Worm (Caenorhabditis elegans) whole organism, L4 larva: Measurements from ENCODE around the gene F22F7.7.

ENCODE experiments used
- D1046.2 ChIP-seq: fragments of 200-800 bp; sonication (Bioruptor generic); IDR thresholded peaks from 2 replicates; pipeline ENCODE4 v1.3.6; 2022; ENCODE audit warnings: missing genetic modification characterization, missing compliant biosample characterization
- F49E8.2 ChIP-seq: sonication (generic microtip); optimal IDR thresholded peaks from 2 replicates; lab custom pipeline; 2016; ENCODE audit warnings: missing compliant biosample characterization, mild to moderate bottlenecking, missing genetic modification characterization, borderline replicate concordance
- R02D3.7 ChIP-seq: fragments of 150-350 bp; sonication (generic microtip); optimal IDR thresholded peaks from 3 replicates; lab custom pipeline; 2014; ENCODE audit warnings: missing biosample characterization, missing genetic modification characterization
- T26A8.4 ChIP-seq: fragments of 200-800 bp; sonication (Bioruptor generic); IDR thresholded peaks from 2 replicates; pipeline ENCODE4 v1.3.6; 2022; ENCODE audit warnings: missing genetic modification characterization, missing compliant biosample characterization
- ZK546.5 ChIP-seq, 2 experiments: sonication (generic microtip); optimal IDR thresholded peaks; 2 replicates each; lab custom pipeline; 2017; ENCODE audit warnings: missing biosample characterization in 2 of 2, missing genetic modification characterization in 2 of 2
- aha-1 ChIP-seq: fragments of 150-350 bp; peaks from one replicate; lab custom pipeline; 2014; ENCODE audit warnings: missing biosample characterization, missing genetic modification characterization
- arid-1 ChIP-seq: fragments of 200-800 bp; sonication (Bioruptor generic); conservative IDR thresholded peaks from 2 replicates; pipeline ENCODE4 v1.3.6; 2022; ENCODE audit warnings: missing genetic modification reagents, missing genetic modification characterization, missing compliant biosample characterization
- attf-4 ChIP-seq: sonication (generic microtip); optimal IDR thresholded peaks from 3 replicates; lab custom pipeline; 2017; ENCODE audit warnings: missing biosample characterization, missing genetic modification characterization
- ceh-44 ChIP-seq: fragments of 200-800 bp; sonication (Bioruptor generic); IDR thresholded peaks from 2 replicates; pipeline ENCODE4 v1.3.6; 2022; ENCODE audit warnings: missing genetic modification reagents, missing genetic modification characterization, missing compliant biosample characterization
- ceh-62 ChIP-seq: sonication (generic microtip); optimal IDR thresholded peaks from 2 replicates; lab custom pipeline; 2017; ENCODE audit warnings: missing biosample characterization, missing genetic modification characterization
- ceh-82 ChIP-seq: sonication (generic microtip); optimal IDR thresholded peaks from 2 replicates; lab custom pipeline; 2017; ENCODE audit warnings: missing biosample characterization, missing genetic modification characterization
- daf-16 ChIP-seq, 3 experiments: sonication (generic microtip); optimal IDR thresholded peaks; 2 replicates each; lab custom pipeline; 2016 to 2017; ENCODE audit warnings: missing genetic modification characterization in 3 of 3, missing genetic modification reagents in 3 of 3, mild to moderate bottlenecking in 2 of 3, missing compliant biosample characterization in 2 of 3, missing biosample characterization in 1 of 3, moderate library complexity in 1 of 3
- daf-8 ChIP-seq: fragments of 200-800 bp; sonication (Bioruptor generic); IDR thresholded peaks from 2 replicates; pipeline ENCODE4 v1.3.6; 2022; ENCODE audit warnings: missing genetic modification characterization, missing compliant biosample characterization
- dmd-6 ChIP-seq: fragments of 200-800 bp; sonication (Bioruptor generic); IDR thresholded peaks from 2 replicates; pipeline ENCODE4 v1.3.6; 2022; ENCODE audit warnings: missing genetic modification reagents, missing genetic modification characterization, missing compliant biosample characterization
- dmd-9 ChIP-seq: fragments of 200-800 bp; sonication (Bioruptor generic); IDR thresholded peaks from 2 replicates; pipeline ENCODE4 v1.3.6; 2022; ENCODE audit warnings: missing genetic modification reagents, missing genetic modification characterization, missing compliant biosample characterization
- dve-1 ChIP-seq: sonication (generic microtip); optimal IDR thresholded peaks from 2 replicates; lab custom pipeline; 2017; ENCODE audit warnings: antibody characterized with exemption, mild to moderate bottlenecking, missing genetic modification characterization, missing compliant biosample characterization; ENCODE audit not compliant: insufficient read depth
- fkh-10 ChIP-seq: fragments of 150-350 bp; optimal IDR thresholded peaks from 2 replicates; lab custom pipeline; 2014; ENCODE audit warnings: missing biosample characterization, missing genetic modification reagents, missing genetic modification characterization
- hif-1 ChIP-seq, 2 experiments: sonication (generic microtip); optimal IDR thresholded peaks; 2 replicates each; lab custom pipeline; 2016 to 2017; ENCODE audit warnings: missing compliant biosample characterization in 2 of 2, missing genetic modification characterization in 2 of 2, missing genetic modification reagents in 2 of 2, missing genotype in 2 of 2, mild to moderate bottlenecking in 1 of 2
- hlh-11 ChIP-seq: fragments of 200-800 bp; sonication (Bioruptor generic); optimal IDR thresholded peaks from 2 replicates; lab custom pipeline; 2018; ENCODE audit warnings: mild to moderate bottlenecking, missing genetic modification characterization, missing compliant biosample characterization
- hmg-1.1 ChIP-seq: fragments of 200-800 bp; sonication (Bioruptor generic); IDR thresholded peaks from 2 replicates; pipeline ENCODE4 v1.3.6; 2022; ENCODE audit warnings: missing genetic modification reagents, missing genetic modification characterization, missing compliant biosample characterization
- lim-7 ChIP-seq: fragments of 200-800 bp; sonication (Bioruptor generic); IDR thresholded peaks from 2 replicates; pipeline ENCODE4 v1.3.6; 2022; ENCODE audit warnings: missing genetic modification characterization, missing compliant biosample characterization
- lin-15B ChIP-seq: fragments of 150-350 bp; sonication (generic microtip); optimal IDR thresholded peaks from 3 replicates; lab custom pipeline; 2014; ENCODE audit warnings: missing biosample characterization, missing genetic modification characterization
- lin-29 ChIP-seq: fragments of 200-800 bp; sonication (Bioruptor generic); IDR thresholded peaks from 2 replicates; pipeline ENCODE4 v1.3.6; 2022; ENCODE audit warnings: missing genetic modification reagents, missing genetic modification characterization, missing compliant biosample characterization
- lsy-2 ChIP-seq, 2 experiments: fragments of 150-350 bp in 1 of 2; sonication (generic microtip) in 1 of 2; optimal IDR thresholded peaks; 2 replicates each; lab custom pipeline; 2014 to 2017; ENCODE audit warnings: missing biosample characterization in 2 of 2, missing genetic modification characterization in 2 of 2
- madf-5 ChIP-seq, 2 experiments: fragments of 200-800 bp; sonication (Bioruptor generic); IDR thresholded peaks; 2 replicates each; pipeline ENCODE4 v1.3.6; 2022; ENCODE audit warnings: missing compliant biosample characterization in 2 of 2, missing genetic modification characterization in 2 of 2
- mdt-29 ChIP-seq: fragments of 200-800 bp; sonication (Bioruptor generic); IDR thresholded peaks from 2 replicates; pipeline ENCODE4 v1.3.6; 2022; ENCODE audit warnings: missing genetic modification reagents, missing genetic modification characterization, missing compliant biosample characterization
- mep-1 ChIP-seq: fragments of 150-350 bp; sonication (generic microtip); optimal IDR thresholded peaks from 3 replicates; lab custom pipeline; 2014; ENCODE audit warnings: missing biosample characterization, missing genetic modification characterization
- mxl-2 ChIP-seq: fragments of 200-800 bp; sonication (Bioruptor generic); conservative IDR thresholded peaks from 2 replicates; pipeline ENCODE4 v1.3.6; 2022; ENCODE audit warnings: missing genetic modification reagents, missing genetic modification characterization, missing compliant biosample characterization
- nhr-10 ChIP-seq: fragments of 150-350 bp; optimal IDR thresholded peaks from 2 replicates; lab custom pipeline; 2014; ENCODE audit warnings: missing biosample characterization, missing genetic modification characterization
- nhr-102 ChIP-seq: sonication (generic microtip); optimal IDR thresholded peaks from 2 replicates; lab custom pipeline; 2016; ENCODE audit warnings: mild to moderate bottlenecking, missing genetic modification characterization, moderate library complexity, missing compliant biosample characterization
- nhr-11 ChIP-seq: fragments of 150-350 bp; optimal IDR thresholded peaks from 2 replicates; lab custom pipeline; 2014; ENCODE audit warnings: missing biosample characterization, missing genetic modification characterization
- nhr-28 ChIP-seq: fragments of 150-350 bp; optimal IDR thresholded peaks from 2 replicates; lab custom pipeline; 2014; ENCODE audit warnings: missing biosample characterization, missing genetic modification characterization
- nhr-41 ChIP-seq: fragments of 200-800 bp; sonication (Bioruptor generic); IDR thresholded peaks from 2 replicates; pipeline ENCODE4 v1.3.6; 2022; ENCODE audit warnings: missing genetic modification reagents, missing genetic modification characterization, missing compliant biosample characterization
- nhr-42 ChIP-seq: fragments of 200-800 bp; sonication (Bioruptor generic); IDR thresholded peaks from 2 replicates; pipeline ENCODE4 v1.3.6; 2022; ENCODE audit warnings: missing genetic modification characterization, missing compliant biosample characterization
- nhr-48 ChIP-seq: sonication (generic microtip); optimal IDR thresholded peaks from 2 replicates; lab custom pipeline; 2016; ENCODE audit warnings: mild to moderate bottlenecking, missing genetic modification characterization, missing compliant biosample characterization
- nhr-76 ChIP-seq: fragments of 150-350 bp; optimal IDR thresholded peaks from 2 replicates; lab custom pipeline; 2014; ENCODE audit warnings: missing biosample characterization, missing genetic modification characterization
- set-16 ChIP-seq: fragments of 200-800 bp; sonication (Bioruptor generic); IDR thresholded peaks from 2 replicates; pipeline ENCODE4 v1.3.6; 2022; ENCODE audit warnings: missing genetic modification reagents, missing genetic modification characterization, missing compliant biosample characterization
- snpc-1.2 ChIP-seq: fragments of 200-800 bp; sonication (Bioruptor generic); IDR thresholded peaks from 2 replicates; pipeline ENCODE4 v1.3.6; 2022; ENCODE audit warnings: missing genetic modification reagents, missing genetic modification characterization, missing compliant biosample characterization
- spr-1 ChIP-seq: sonication (generic microtip); optimal IDR thresholded peaks from 2 replicates; lab custom pipeline; 2016; ENCODE audit warnings: mild to moderate bottlenecking, missing genetic modification characterization, missing compliant biosample characterization
- spr-3 ChIP-seq: fragments of 200-800 bp; sonication (Bioruptor generic); optimal IDR thresholded peaks from 2 replicates; lab custom pipeline; 2018; ENCODE audit warnings: mild to moderate bottlenecking, missing genetic modification characterization, missing compliant biosample characterization
- tra-1 ChIP-seq: fragments of 200-800 bp; sonication (Bioruptor generic); IDR thresholded peaks from 2 replicates; pipeline ENCODE4 v1.3.6; 2022; ENCODE audit warnings: missing genetic modification reagents, missing genetic modification characterization, missing compliant biosample characterization
- unc-39 ChIP-seq: sonication (generic microtip); optimal IDR thresholded peaks from 2 replicates; lab custom pipeline; 2017; ENCODE audit warnings: missing biosample characterization, missing genetic modification characterization
- zip-11 ChIP-seq: fragments of 200-800 bp; sonication (Bioruptor generic); IDR thresholded peaks from 2 replicates; pipeline ENCODE4 v1.3.6; 2022; ENCODE audit warnings: missing genetic modification characterization, missing compliant biosample characterization

F22F7.7 gene

DNA sequence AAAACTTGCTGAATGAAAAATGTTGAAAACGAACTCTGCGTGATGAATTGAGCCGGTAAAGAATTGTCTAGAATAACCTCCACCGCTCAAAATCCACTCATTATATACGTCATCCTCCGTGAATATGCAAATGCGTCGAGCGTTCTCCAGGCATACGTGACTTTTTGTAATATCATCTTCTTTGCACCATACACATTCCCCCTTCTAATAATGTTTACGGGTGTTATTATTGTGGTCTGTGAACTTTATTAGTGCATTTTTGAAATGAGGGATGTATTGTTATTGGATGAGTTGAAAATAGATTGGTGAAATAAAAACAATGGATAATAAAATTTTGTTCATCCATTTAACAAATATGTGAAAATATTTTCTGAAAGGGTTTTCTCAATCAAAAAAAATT, at the start of gene F22F7.7:
TSS of gene F22F7.7 (minus strand) at position 125 of the 400 bp plus-strand sequence.
- no peak for TF ChIP-seq lim-7 (GFP tag; lab: Robert Waterston, UW)
- no peak for TF ChIP-seq lin-15B (tag; lab: Kevin White, UChicago)
- no peak for TF ChIP-seq lsy-2 (tag; optimal IDR thresholded peaks at IDR 0.05; lab: Kevin White, UChicago)
- peak in 1 of 2 experiments; percentile 69 for TF ChIP-seq hif-1 (tag; optimal IDR thresholded peaks at IDR 0.05; lab: Kevin White, UChicago)
- TF ChIP-seq nhr-10 = no peak
- no peak for TF ChIP-seq lin-29 (GFP tag; lab: Robert Waterston, UW)
- TF ChIP-seq aha-1 = peak; percentile 94
- no peak for TF ChIP-seq fkh-10 (GFP tag; lab: Kevin White, UChicago)

- TF ChIP-seq mdt-29 (GFP tag; lab: Robert Waterston, UW) (no peak), mep-1 (tag; lab: Kevin White, UChicago) (no peak), snpc-1.2 (GFP tag; lab: Robert Waterston, UW) (no peak), R02D3.7 (tag; lab: Kevin White, UChicago) (no peak), nhr-41 (GFP tag; lab: Robert Waterston, UW) (no peak), hif-1 (tag; optimal IDR thresholded peaks at IDR 0.05; lab: Kevin White, UChicago) (no peak), hmg-1.1 (GFP tag; lab: Robert Waterston, UW) (no peak), tra-1 (no peak), lsy-2 (tag; optimal IDR thresholded peaks at IDR 0.05; lab: Kevin White, UChicago) (no peak), ceh-44 (GFP tag; lab: Robert Waterston, UW) (no peak), mxl-2 (GFP tag; lab: Robert Waterston, UW) (no peak), nhr-10 (no peak), unc-39 (tag; lab: Kevin White, UChicago) (no peak), D1046.2 (GFP tag; lab: Robert Waterston, UW) (no peak), hlh-11 (tag; lab: Kevin White, UChicago) (no peak)
Observed at ce11 chrV:2187864-2188345, 48.1 kb upstream of the F22F7.7 start, which contains the start of gene Y5H2B.3. TSS of gene Y5H2B.3 (plus strand) at chrV:2188295.

- no peak for TF ChIP-seq ZK546.5 (tag; optimal IDR thresholded peaks at IDR 0.05; lab: Kevin White, UChicago)
- peak; percentile 62 for TF ChIP-seq aha-1
- TF ChIP-seq set-16 = 0 out of 2 replicates have a peak, but pooled peaks have one; percentile 32
- TF ChIP-seq, all 104 proteins: peak for 2
Observed at ce11 chrV:2185486-2185885, 45.6 kb upstream of the F22F7.7 start.

- TF ChIP-seq dmd-6 (GFP tag; lab: Robert Waterston, UW) (peak; percentile 61), daf-16 (GFP tag; optimal IDR thresholded peaks at IDR 0.05; lab: Kevin White, UChicago) (no peak), daf-16 (tag; optimal IDR thresholded peaks at IDR 0.05; lab: Kevin White, UChicago) (peak; percentile 25), ceh-82 (tag; lab: Kevin White, UChicago) (no peak), nhr-28 (tag; lab: Kevin White, UChicago) (peak; percentile 93)
Observed at ce11 chrV:2183162-2183561, 43.3 kb upstream of the F22F7.7 start, which contains the start of gene cyp-33C2. TSS of gene cyp-33C2 (plus strand) at chrV:2183488.

DNA sequence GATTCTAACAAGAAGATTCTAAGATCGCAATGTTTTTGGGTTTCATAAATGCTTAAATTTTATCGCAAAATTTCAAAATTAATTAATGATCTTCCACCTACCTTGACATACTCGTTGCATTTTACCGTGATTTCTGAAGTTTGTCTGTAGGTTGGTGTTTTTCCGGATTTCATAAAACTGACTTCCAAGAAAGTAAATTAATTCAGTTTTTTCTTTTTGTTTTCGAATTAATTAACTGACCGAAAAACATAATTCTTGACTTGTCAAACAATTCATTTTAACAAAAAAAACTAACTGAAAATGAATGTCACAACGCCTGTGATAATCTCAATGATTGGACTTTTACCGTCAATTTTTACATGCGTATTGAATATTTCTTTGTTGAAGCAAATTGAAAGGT, 41.9 kb upstream of the F22F7.7 start, which contains the start of gene srbc-16:
TSS of gene srbc-16 (plus strand) at position 301 of the 400 bp plus-strand sequence.
- TF ChIP-seq spr-3 (no peak), nhr-42 (GFP tag; lab: Robert Waterston, UW) (no peak), nhr-48 (tag; lab: Kevin White, UChicago) (no peak), nhr-11 (tag; lab: Kevin White, UChicago) (no peak), madf-5 (GFP tag; IDR thresholded peaks at IDR 0.05; lab: Robert Waterston, UW) (no peak), ceh-82 (tag; lab: Kevin White, UChicago) (no peak), nhr-102 (tag; lab: Kevin White, UChicago) (no peak), attf-4 (tag; lab: Kevin White, UChicago) (no peak), F49E8.2 (tag; lab: Kevin White, UChicago) (no peak), dve-1 (tag; lab: Kevin White, UChicago) (no peak), nhr-76 (tag; lab: Kevin White, UChicago) (no peak), dmd-9 (no peak), daf-8 (GFP tag; lab: Robert Waterston, UW) (no peak), zip-11 (GFP tag; lab: Robert Waterston, UW) (no peak), T26A8.4 (GFP tag; lab: Robert Waterston, UW) (no peak), arid-1 (GFP tag; lab: Robert Waterston, UW) (no peak), R02D3.7 (tag; lab: Kevin White, UChicago) (no peak), fkh-10 (GFP tag; lab: Kevin White, UChicago) (no peak), ceh-62 (tag; lab: Kevin White, UChicago) (no peak), spr-1 (tag; lab: Kevin White, UChicago) (no peak)
